Worm (Caenorhabditis elegans): Measurements from ENCODE around the gene lact-4.
A peak's percentile ranks its signal among the peaks of the same experiment; 100 is the strongest.

lact-4 gene

DNA sequence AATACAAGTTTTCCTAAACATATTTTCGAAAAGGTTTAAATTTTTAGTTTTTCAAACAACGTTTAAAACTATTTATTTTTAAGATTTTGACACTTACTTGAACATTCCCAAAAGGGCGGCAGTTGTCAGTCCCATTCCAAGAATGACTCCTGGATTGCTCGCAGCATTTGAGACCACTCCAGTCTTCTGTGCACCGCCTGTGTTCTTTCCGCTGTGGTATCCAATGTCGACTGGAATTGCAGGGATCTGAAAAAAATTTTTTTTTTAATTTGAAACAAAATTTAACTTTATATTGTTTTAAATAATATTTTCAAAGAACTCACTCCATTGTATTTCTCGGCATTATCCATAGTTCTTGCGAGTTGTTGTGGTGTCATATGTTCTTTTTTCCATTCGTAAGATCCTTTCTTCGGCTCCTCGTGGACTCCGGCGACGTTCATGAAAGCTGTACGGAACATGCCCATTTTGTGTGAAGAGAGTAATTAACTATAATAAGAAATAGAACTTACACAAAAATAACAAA, 1.5 kb upstream of the lact-4 start, which contains the start of gene M05D6.5:
M05D6.5 (minus strand) TSS at position 473 of the 523 bp plus-strand sequence.
- no peak for TF ChIP-seq hlh-1 (tag; optimal IDR thresholded peaks at IDR 0.05)
- no peak for TF ChIP-seq nhr-237 (tag; optimal IDR thresholded peaks at IDR 0.05)
- no peak for TF ChIP-seq lin-32 (GFP tag; optimal IDR thresholded peaks at IDR 0.05)

- no peak for TF ChIP-seq snpc-4 (tag; optimal IDR thresholded peaks at IDR 0.05)
- no peak for TF ChIP-seq lin-32 (GFP tag; optimal IDR thresholded peaks at IDR 0.05)
- no peak for TF ChIP-seq elt-1 (tag; optimal IDR thresholded peaks at IDR 0.05; ENCODE audit: borderline replicate concordance, insufficient read depth)
- TF ChIP-seq sem-2 (GFP tag; optimal IDR thresholded peaks at IDR 0.05) = no peak
- TF ChIP-seq ceh-43 (GFP tag; optimal IDR thresholded peaks at IDR 0.05) = no peak
- TF ChIP-seq zip-8 (tag; optimal IDR thresholded peaks at IDR 0.05) = no peak
- no peak for TF ChIP-seq nhr-12 (tag; optimal IDR thresholded peaks at IDR 0.05)
- no peak for TF ChIP-seq ztf-11 (tag; optimal IDR thresholded peaks at IDR 0.05)
- no peak for TF ChIP-seq cnd-1 (tag; optimal IDR thresholded peaks at IDR 0.05)
- TF ChIP-seq lsy-2 (tag; optimal IDR thresholded peaks at IDR 0.05) = no peak
- TF ChIP-seq tbx-8 (GFP tag; optimal IDR thresholded peaks at IDR 0.05) = no peak
- TF ChIP-seq blmp-1 (tag; optimal IDR thresholded peaks at IDR 0.05) = no peak
- TF ChIP-seq elt-3 (tag; optimal IDR thresholded peaks at IDR 0.05) = no peak
- TF ChIP-seq flh-1 (GFP tag; optimal IDR thresholded peaks at IDR 0.05) = no peak
- peak; percentile 34 for TF ChIP-seq ceh-39 (tag; optimal IDR thresholded peaks at IDR 0.05)
- TF ChIP-seq nhr-28 (tag; optimal IDR thresholded peaks at IDR 0.05) = no peak
- TF ChIP-seq mab-5 (tag; optimal IDR thresholded peaks at IDR 0.05) = peak; percentile 44
- peak; percentile 62 for TF ChIP-seq unc-120 (tag; optimal IDR thresholded peaks at IDR 0.05; ENCODE audit: poor library complexity, severe bottlenecking)
- TF ChIP-seq sptf-1 (tag; optimal IDR thresholded peaks at IDR 0.05) = no peak
- no peak for TF ChIP-seq bed-3 (GFP tag; optimal IDR thresholded peaks at IDR 0.05)
- no peak for TF ChIP-seq nhr-76 (tag; optimal IDR thresholded peaks at IDR 0.05)
- TF ChIP-seq ces-1 (GFP tag; optimal IDR thresholded peaks at IDR 0.05) = no peak
- TF ChIP-seq drap-1 (GFP tag; optimal IDR thresholded peaks at IDR 0.05) = no peak
- TF ChIP-seq ceh-83 (GFP tag; optimal IDR thresholded peaks at IDR 0.05) = no peak
- no peak for TF ChIP-seq nhr-237 (tag; optimal IDR thresholded peaks at IDR 0.05)
- TF ChIP-seq mep-1 (tag; optimal IDR thresholded peaks at IDR 0.05) = no peak
- no peak for TF ChIP-seq ham-2 (GFP tag; optimal IDR thresholded peaks at IDR 0.05)
- TF ChIP-seq nhr-2 (tag; optimal IDR thresholded peaks at IDR 0.05) = peak; percentile 58
- peak; percentile 70 for TF ChIP-seq unc-62 (GFP tag; optimal IDR thresholded peaks at IDR 0.05)
- TF ChIP-seq unc-39 (tag; optimal IDR thresholded peaks at IDR 0.05) = no peak
- TF ChIP-seq M03D4.4 (tag; optimal IDR thresholded peaks at IDR 0.05) = no peak
- peak; percentile 84 for TF ChIP-seq hlh-1 (tag; optimal IDR thresholded peaks at IDR 0.05)
- no peak for TF ChIP-seq lin-13 (tag; optimal IDR thresholded peaks at IDR 0.05)
- peak; percentile 10 for TF ChIP-seq pha-4 (tag; optimal IDR thresholded peaks at IDR 0.05)
- no peak for TF ChIP-seq mls-2 (tag; optimal IDR thresholded peaks at IDR 0.05)
Measured at ce11 chrII:8481033-8481708, 893 bp upstream of the lact-4 start.

DNA sequence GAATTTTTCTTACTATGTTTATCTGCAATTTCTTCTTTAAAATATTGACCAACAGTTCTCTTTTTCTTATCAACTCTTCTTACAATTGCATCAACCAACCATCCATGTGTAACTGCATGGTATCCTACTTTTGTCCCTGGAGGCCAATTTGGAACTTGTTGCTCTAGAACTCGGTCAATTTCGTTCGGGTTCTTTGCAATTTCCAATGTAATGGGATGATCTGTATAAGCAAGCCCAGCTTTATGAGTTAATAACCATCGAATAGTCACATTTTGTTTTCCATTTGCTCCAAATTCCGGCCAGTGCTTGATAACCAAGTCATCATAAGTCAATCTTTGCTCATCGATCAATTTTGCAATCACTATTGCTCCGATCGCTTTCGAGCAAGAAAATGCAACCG, 941 bp downstream of the lact-4 start:
- TF ChIP-seq elt-3 (tag; optimal IDR thresholded peaks at IDR 0.05) = no peak
- no peak for TF ChIP-seq unc-39 (tag; optimal IDR thresholded peaks at IDR 0.05)
- no peak for TF ChIP-seq ztf-11 (tag; optimal IDR thresholded peaks at IDR 0.05)
- no peak for TF ChIP-seq nhr-76 (tag; optimal IDR thresholded peaks at IDR 0.05)
- TF ChIP-seq lsy-2 (tag; optimal IDR thresholded peaks at IDR 0.05) = no peak
- no peak for TF ChIP-seq ceh-83 (GFP tag; optimal IDR thresholded peaks at IDR 0.05)
- no peak for TF ChIP-seq snpc-4 (tag; optimal IDR thresholded peaks at IDR 0.05)
- no peak for TF ChIP-seq mep-1 (tag; optimal IDR thresholded peaks at IDR 0.05)
- TF ChIP-seq nhr-2 (tag; optimal IDR thresholded peaks at IDR 0.05) = no peak
- TF ChIP-seq nhr-28 (tag; optimal IDR thresholded peaks at IDR 0.05) = no peak
- TF ChIP-seq elt-1 (tag; optimal IDR thresholded peaks at IDR 0.05; ENCODE audit: borderline replicate concordance, insufficient read depth) = no peak
- TF ChIP-seq lin-13 (tag; optimal IDR thresholded peaks at IDR 0.05) = no peak
- no peak for TF ChIP-seq hlh-1 (tag; optimal IDR thresholded peaks at IDR 0.05)
- no peak for TF ChIP-seq flh-1 (GFP tag; optimal IDR thresholded peaks at IDR 0.05)
- no peak for TF ChIP-seq mab-5 (tag; optimal IDR thresholded peaks at IDR 0.05)
- no peak for TF ChIP-seq tbx-8 (GFP tag; optimal IDR thresholded peaks at IDR 0.05)
- no peak for TF ChIP-seq unc-62 (GFP tag; optimal IDR thresholded peaks at IDR 0.05)
- TF ChIP-seq bed-3 (GFP tag; optimal IDR thresholded peaks at IDR 0.05) = no peak
- TF ChIP-seq lin-32 (GFP tag; optimal IDR thresholded peaks at IDR 0.05) = no peak

Measured in whole organism, mixed stage, embryonic.